Fruit fly (Drosophila melanogaster): ENCODE results near the gene rin.

The rin gene

DNA sequence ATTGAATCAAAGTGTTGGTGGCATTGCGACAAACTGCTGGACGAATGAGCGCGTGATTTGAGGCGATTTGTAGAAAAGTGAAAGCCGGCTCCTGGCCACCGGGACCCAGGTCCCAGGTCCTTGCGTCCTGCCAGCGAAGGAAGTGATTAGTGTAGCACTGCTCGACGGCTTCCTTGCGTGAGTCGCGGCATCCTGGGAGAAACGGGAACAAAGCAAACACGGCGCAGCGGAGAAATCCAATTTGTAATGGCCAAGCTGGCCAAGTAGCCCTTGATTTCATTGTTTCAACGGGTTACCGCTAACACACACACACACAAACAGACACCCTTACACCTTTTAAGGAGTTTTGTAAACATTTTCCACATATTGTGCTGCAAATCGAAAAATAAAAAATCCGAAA lies 15.2 kb upstream of the rin start, which contains the start of gene CG10841:
Gene CG10841, plus strand, starts transcription at position 301 of the 400 bp plus-strand sequence.
- TF ChIP-seq CG8301 (tag; optimal IDR thresholded peaks at IDR 0.05) = no peak
- TF ChIP-seq Ets98B (GFP tag; IDR thresholded peaks at IDR 0.05) = no peak
- TF ChIP-seq CG10348 (GFP tag; IDR thresholded peaks at IDR 0.05) = no peak
- no peak for TF ChIP-seq CG9948 (tag; optimal IDR thresholded peaks at IDR 0.05)
- TF ChIP-seq CG34367 (tag; optimal IDR thresholded peaks at IDR 0.05) = no peak
- TF ChIP-seq D1 (tag; optimal IDR thresholded peaks at IDR 0.05) = no peak
- no peak for TF ChIP-seq gl (tag; optimal IDR thresholded peaks at IDR 0.05)
- TF ChIP-seq rn (GFP tag; IDR thresholded peaks at IDR 0.05) = no peak

DNA sequence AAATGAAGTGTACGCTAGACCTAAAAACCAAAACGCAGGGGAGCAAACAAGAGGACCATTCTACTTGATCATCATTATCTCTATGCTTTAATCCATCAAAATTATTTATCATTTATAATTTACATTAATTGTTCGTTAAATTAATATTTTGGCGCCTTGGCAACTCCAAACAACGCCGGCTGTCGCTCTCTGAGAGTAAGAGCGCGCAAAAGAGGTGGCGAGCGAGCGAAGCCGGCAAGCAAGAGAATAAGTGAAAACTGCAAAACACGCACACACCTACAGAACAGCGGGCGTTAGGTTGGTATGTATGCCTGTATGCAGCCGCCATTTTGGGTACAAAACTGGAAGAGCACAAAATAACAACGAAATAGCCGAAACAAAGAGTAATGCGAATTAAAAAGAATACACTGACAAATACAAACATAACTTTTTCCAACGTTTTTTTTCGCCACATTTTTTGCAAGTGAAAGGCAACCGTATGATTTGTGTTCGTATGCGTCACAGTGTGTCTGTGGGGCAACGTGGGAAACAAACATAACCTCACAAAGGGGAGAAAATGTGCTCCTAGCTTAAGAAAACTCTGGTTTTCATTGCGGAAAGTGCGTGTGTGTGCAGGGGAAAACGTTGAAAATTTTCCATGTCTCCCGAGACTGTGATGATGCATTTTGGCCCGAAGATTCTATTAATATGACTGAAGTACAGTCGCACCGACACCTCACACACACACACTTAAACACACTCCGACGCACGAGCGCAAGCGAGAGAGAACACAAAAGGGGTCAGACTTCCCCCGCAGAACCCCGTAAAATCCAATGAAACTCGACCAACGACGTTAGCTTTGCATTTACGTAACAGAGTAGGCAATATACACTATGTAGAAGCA lies 1.8 kb upstream of the rin start:
- peak; percentile 69 for TF ChIP-seq Pif1B (GFP tag; optimal IDR thresholded peaks at IDR 0.05)
- no peak for TF ChIP-seq CG9948 (tag; optimal IDR thresholded peaks at IDR 0.05)
- no peak for TF ChIP-seq CG4496 (GFP tag; IDR thresholded peaks at IDR 0.05)
- TF ChIP-seq CG15710 (tag; optimal IDR thresholded peaks at IDR 0.05) = peak; percentile 30
- TF ChIP-seq CG32121 (GFP tag; IDR thresholded peaks at IDR 0.05) = peak; percentile 52; the same call in 1 of the 2 replicates
- TF ChIP-seq Snoo (tag; optimal IDR thresholded peaks at IDR 0.05) = peak; percentile 25
- peak; percentile 25 for TF ChIP-seq CG17806 (tag; optimal IDR thresholded peaks at IDR 0.05)
- TF ChIP-seq EcR (GFP tag; optimal IDR thresholded peaks at IDR 0.05) = peak; percentile 16
- TF ChIP-seq CG10348 (GFP tag; IDR thresholded peaks at IDR 0.05) = no peak
- peak; percentile 59; the same call in 1 of the 2 replicates for TF ChIP-seq Ets98B (GFP tag; IDR thresholded peaks at IDR 0.05)
- TF ChIP-seq Pif1A (GFP tag; optimal IDR thresholded peaks at IDR 0.05) = peak; percentile 67

DNA sequence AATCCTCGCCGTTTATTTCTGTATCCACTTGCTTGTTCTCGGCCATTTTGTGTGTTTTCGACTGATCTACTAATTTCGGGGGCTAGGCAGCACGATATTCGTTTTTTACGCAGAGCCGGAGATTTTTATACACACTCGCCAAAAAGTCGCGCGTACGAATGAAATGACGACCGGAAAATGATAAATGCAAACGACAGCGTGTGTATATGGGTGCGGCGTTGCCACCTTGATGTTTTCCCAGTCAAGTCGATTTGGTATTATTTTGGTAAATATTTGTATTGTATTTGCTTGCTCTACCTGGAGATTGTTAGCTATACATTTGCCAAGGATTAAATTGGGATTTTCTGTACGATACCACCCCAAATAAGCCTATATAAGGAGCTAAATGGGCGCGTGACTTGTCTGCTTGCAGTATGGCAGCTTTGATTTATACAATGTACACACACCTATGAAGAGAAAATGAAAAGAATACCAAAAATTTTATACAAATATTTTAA lies 882 bp upstream of the rin start, which contains the start of gene sqd:
Gene sqd, minus strand, starts transcription at position 431 of the 497 bp plus-strand sequence.
- no peak for TF ChIP-seq rn (GFP tag; IDR thresholded peaks at IDR 0.05)
- peak; percentile 26 for TF ChIP-seq CG34367 (tag; optimal IDR thresholded peaks at IDR 0.05)
- no peak for TF ChIP-seq CG10348 (GFP tag; IDR thresholded peaks at IDR 0.05)
- TF ChIP-seq EcR (GFP tag; optimal IDR thresholded peaks at IDR 0.05) = no peak
- TF ChIP-seq fd96Ca (GFP tag; IDR thresholded peaks at IDR 0.05) = no peak
- TF ChIP-seq CG8301 (tag; optimal IDR thresholded peaks at IDR 0.05) = no peak
- TF ChIP-seq D1 (tag; optimal IDR thresholded peaks at IDR 0.05) = no peak
- peak; percentile 36 for TF ChIP-seq CG15710 (tag; optimal IDR thresholded peaks at IDR 0.05)
- TF ChIP-seq CG4496 (GFP tag; IDR thresholded peaks at IDR 0.05) = peak; percentile 54; the same call in 2 of the 3 replicates
- 0 out of 2 replicates have a peak, but pooled peaks have one; percentile 28 for TF ChIP-seq CG12605 (GFP tag; IDR thresholded peaks at IDR 0.05)
- TF ChIP-seq CG9948 (tag; optimal IDR thresholded peaks at IDR 0.05) = peak; percentile 15
- peak; percentile 11 for TF ChIP-seq CG17806 (tag; optimal IDR thresholded peaks at IDR 0.05)
- no peak for TF ChIP-seq CG8159 (tag; optimal IDR thresholded peaks at IDR 0.05)
- TF ChIP-seq Snoo (tag; optimal IDR thresholded peaks at IDR 0.05) = peak; percentile 68
- peak; percentile 44 for TF ChIP-seq Pif1B (GFP tag; optimal IDR thresholded peaks at IDR 0.05)
- TF ChIP-seq CG13204 (GFP tag; optimal IDR thresholded peaks at IDR 0.05) = peak; percentile 18
- TF ChIP-seq Pif1A (GFP tag; optimal IDR thresholded peaks at IDR 0.05) = peak; percentile 24
- TF ChIP-seq Ets98B (GFP tag; IDR thresholded peaks at IDR 0.05) = peak; percentile 35; the same call in 1 of the 2 replicates
- peak; percentile 6 for TF ChIP-seq CG14655 (GFP tag; optimal IDR thresholded peaks at IDR 0.05)
- TF ChIP-seq CG32121 (GFP tag; IDR thresholded peaks at IDR 0.05) = no peak

DNA sequence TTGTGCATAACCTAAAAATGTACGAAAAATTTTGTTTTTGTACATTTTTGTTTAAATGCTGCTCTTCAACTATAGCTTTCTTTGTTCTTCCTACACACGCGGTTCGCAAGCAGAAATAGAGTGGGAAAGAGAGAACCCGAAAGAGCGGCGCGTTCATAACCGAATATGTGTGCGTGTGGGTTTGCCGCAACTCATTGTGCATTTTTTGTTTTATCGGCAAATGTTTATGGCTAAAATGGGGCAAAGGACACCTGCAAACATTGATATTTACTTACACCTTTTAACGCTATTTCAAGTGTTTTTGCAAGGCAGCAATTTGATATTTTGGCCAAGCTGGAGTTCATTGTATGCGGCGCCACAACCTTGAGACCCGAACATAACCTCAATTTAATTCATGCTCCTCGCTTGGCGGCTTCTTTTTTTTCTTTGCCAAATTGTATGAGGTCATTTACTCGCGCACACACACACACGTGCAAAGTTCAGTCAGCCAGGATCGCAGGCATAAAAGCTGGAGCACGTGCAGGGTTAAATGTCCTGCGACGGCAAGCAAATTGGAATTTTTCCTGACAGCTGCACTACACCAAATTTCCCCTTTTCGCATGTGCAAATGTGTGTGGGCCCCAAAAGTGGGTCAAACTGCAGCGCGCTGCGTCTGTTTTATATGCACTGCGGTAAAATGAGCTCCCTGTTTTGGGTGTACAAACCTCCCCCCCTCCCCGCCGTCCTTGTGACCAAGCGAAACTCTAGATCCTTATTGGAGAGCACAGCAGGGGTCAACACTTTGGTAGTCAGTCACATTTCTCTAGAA lies 1.1 kb downstream of the rin start:
- no peak for TF ChIP-seq CG17806 (tag; optimal IDR thresholded peaks at IDR 0.05)
- TF ChIP-seq D1 (tag; optimal IDR thresholded peaks at IDR 0.05) = no peak
- TF ChIP-seq CG12605 (GFP tag; IDR thresholded peaks at IDR 0.05) = no peak
- TF ChIP-seq CG8159 (tag; optimal IDR thresholded peaks at IDR 0.05) = no peak
- no peak for TF ChIP-seq rn (GFP tag; IDR thresholded peaks at IDR 0.05)
- no peak for TF ChIP-seq Pif1A (GFP tag; optimal IDR thresholded peaks at IDR 0.05)
- TF ChIP-seq gl (tag; optimal IDR thresholded peaks at IDR 0.05) = no peak
- TF ChIP-seq CG32121 (GFP tag; IDR thresholded peaks at IDR 0.05) = no peak
- TF ChIP-seq CG8301 (tag; optimal IDR thresholded peaks at IDR 0.05) = no peak
- no peak for TF ChIP-seq CG14655 (GFP tag; optimal IDR thresholded peaks at IDR 0.05)
- no peak for TF ChIP-seq CG10348 (GFP tag; IDR thresholded peaks at IDR 0.05)
- no peak for TF ChIP-seq Snoo (tag; optimal IDR thresholded peaks at IDR 0.05)
- peak; percentile 23; the same call in 1 of the 3 replicates for TF ChIP-seq CG4496 (GFP tag; IDR thresholded peaks at IDR 0.05)
- no peak for TF ChIP-seq CG13204 (GFP tag; optimal IDR thresholded peaks at IDR 0.05)
- TF ChIP-seq CG15710 (tag; optimal IDR thresholded peaks at IDR 0.05) = no peak
- TF ChIP-seq EcR (GFP tag; optimal IDR thresholded peaks at IDR 0.05) = peak; percentile 94
- 0 out of 3 replicates have a peak, but pooled peaks have one; percentile 46 for TF ChIP-seq fd96Ca (GFP tag; IDR thresholded peaks at IDR 0.05)
- no peak for TF ChIP-seq Ets98B (GFP tag; IDR thresholded peaks at IDR 0.05)
- TF ChIP-seq Pif1B (GFP tag; optimal IDR thresholded peaks at IDR 0.05) = no peak
- no peak for TF ChIP-seq CG34367 (tag; optimal IDR thresholded peaks at IDR 0.05)
- TF ChIP-seq CG9948 (tag; optimal IDR thresholded peaks at IDR 0.05) = no peak

DNA sequence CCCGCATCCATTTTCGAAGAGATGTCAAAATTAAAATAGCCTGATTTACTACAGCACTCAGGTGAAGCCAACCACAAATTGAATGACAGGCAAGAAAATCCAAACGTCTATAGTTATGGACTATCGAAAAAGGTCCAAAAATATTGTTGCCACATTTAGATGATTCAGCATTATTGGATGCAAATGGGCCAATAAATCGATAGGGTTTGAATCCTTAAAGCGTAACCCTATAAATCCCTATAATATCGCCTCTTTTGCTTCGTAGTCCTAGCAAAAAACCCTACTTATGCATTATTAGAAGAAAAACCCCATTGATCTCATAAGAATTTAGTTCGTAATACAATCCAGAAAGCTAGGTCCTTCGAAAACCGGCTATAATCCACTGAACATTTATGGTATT lies 9.5 kb downstream of the rin start, which contains the start of gene Rbp4:
Gene Rbp4, minus strand, starts transcription at position 101 of the 400 bp plus-strand sequence.
- TF ChIP-seq Pif1A (GFP tag; optimal IDR thresholded peaks at IDR 0.05) (no peak), EcR (GFP tag; optimal IDR thresholded peaks at IDR 0.05) (no peak), CG13204 (GFP tag; optimal IDR thresholded peaks at IDR 0.05) (no peak), CG10348 (GFP tag; IDR thresholded peaks at IDR 0.05) (no peak), rn (GFP tag; IDR thresholded peaks at IDR 0.05) (no peak), CG34367 (tag; optimal IDR thresholded peaks at IDR 0.05) (no peak), fd96Ca (GFP tag; IDR thresholded peaks at IDR 0.05) (no peak), Snoo (tag; optimal IDR thresholded peaks at IDR 0.05) (no peak)

All from whole organism, pupa.